Fruit fly (Drosophila melanogaster) whole organism, prepupa: Measurements from ENCODE around the gene Gr64c.

Experiments used
- Blimp-1 ChIP-seq: fragments of 200-800 bp; sonication (Bioruptor generic); optimal IDR thresholded peaks from 3 replicates; lab custom pipeline; 2017; ENCODE audit warnings: missing biosample characterization, missing genetic modification characterization, mild to moderate bottlenecking, moderate library complexity, missing genetic modification reagents
- CG10631 ChIP-seq: fragments of 200-800 bp; sonication (Bioruptor generic); optimal IDR thresholded peaks from 2 replicates; lab custom pipeline; 2016; ENCODE audit warnings: missing biosample characterization, missing genetic modification characterization
- CG10669 ChIP-seq: fragments of 200-800 bp; sonication (Bioruptor generic); optimal IDR thresholded peaks from 3 replicates; lab custom pipeline; 2018; ENCODE audit warnings: missing biosample characterization, mild to moderate bottlenecking, missing genetic modification characterization, moderate library complexity
- CG11294 ChIP-seq: fragments of 200-800 bp; sonication (Bioruptor generic); IDR thresholded peaks from 2 replicates; pipeline ENCODE4 v1.3.6; 2022; ENCODE audit warnings: missing biosample characterization, missing genetic modification characterization
- CG11762 ChIP-seq: fragments of 200-800 bp; sonication (Bioruptor generic); optimal IDR thresholded peaks from 3 replicates; lab custom pipeline; 2016; ENCODE audit warnings: missing biosample characterization, missing genetic modification characterization; ENCODE audit not compliant: insufficient read depth
- CG15336 ChIP-seq: fragments of 200-800 bp; sonication (Bioruptor generic); IDR thresholded peaks from 2 replicates; pipeline ENCODE4 v1.3.6; 2022; ENCODE audit warnings: missing biosample characterization, missing genetic modification characterization
- CG16779 ChIP-seq: fragments of 200-800 bp; sonication (Bioruptor generic); optimal IDR thresholded peaks from 3 replicates; lab custom pipeline; 2017; ENCODE audit warnings: missing biosample characterization, mild to moderate bottlenecking, missing genetic modification characterization
- CG31627 ChIP-seq: fragments of 200-800 bp; sonication (Bioruptor generic); optimal IDR thresholded peaks from 3 replicates; lab custom pipeline; 2016; ENCODE audit warnings: missing biosample characterization, missing genetic modification characterization
- CG32006 ChIP-seq: fragments of 200-800 bp; sonication (Bioruptor generic); optimal IDR thresholded peaks from 3 replicates; lab custom pipeline; 2017; ENCODE audit warnings: missing biosample characterization, mild to moderate bottlenecking, missing genetic modification characterization
- CG34406 ChIP-seq: fragments of 200-800 bp; sonication (Bioruptor generic); optimal IDR thresholded peaks from 3 replicates; lab custom pipeline; 2016; ENCODE audit warnings: missing biosample characterization, missing genetic modification characterization
- CG3919 ChIP-seq: fragments of 200-800 bp; sonication (Bioruptor generic); optimal IDR thresholded peaks from 3 replicates; lab custom pipeline; 2016; ENCODE audit warnings: missing biosample characterization, missing genetic modification characterization
- CG4318 ChIP-seq: fragments of 200-800 bp; sonication (Bioruptor generic); optimal IDR thresholded peaks from 3 replicates; lab custom pipeline; 2017; ENCODE audit warnings: missing biosample characterization, mild to moderate bottlenecking, missing genetic modification characterization
- CG6163 ChIP-seq: fragments of 200-800 bp; sonication (Bioruptor generic); IDR thresholded peaks from 3 replicates; pipeline ENCODE4 v1.3.6; 2022; ENCODE audit warnings: missing biosample characterization, missing genetic modification characterization
- CG6276 ChIP-seq: fragments of 200-800 bp; sonication (Bioruptor generic); optimal IDR thresholded peaks from 2 replicates; lab custom pipeline; 2017; ENCODE audit warnings: missing biosample characterization, mild to moderate bottlenecking, missing genetic modification characterization
- CG6792 ChIP-seq: fragments of 200-800 bp; sonication (Bioruptor generic); optimal IDR thresholded peaks from 3 replicates; lab custom pipeline; 2016; ENCODE audit warnings: missing biosample characterization, missing genetic modification characterization
- CG6808 ChIP-seq: fragments of 200-800 bp; sonication (Bioruptor generic); optimal IDR thresholded peaks from 3 replicates; lab custom pipeline; 2017; ENCODE audit warnings: missing biosample characterization, missing genetic modification characterization, mild to moderate bottlenecking, moderate library complexity, missing genetic modification reagents
- CG6854 ChIP-seq: fragments of 200-800 bp; sonication (Bioruptor generic); optimal IDR thresholded peaks from 2 replicates; lab custom pipeline; 2017; ENCODE audit warnings: missing biosample characterization, mild to moderate bottlenecking, missing genetic modification characterization
- CG8119 ChIP-seq: fragments of 200-800 bp; sonication (Bioruptor generic); IDR thresholded peaks from 3 replicates; pipeline ENCODE4 v1.3.6; 2022; ENCODE audit warnings: missing biosample characterization, missing genetic modification characterization
- CG8319 ChIP-seq: fragments of 200-800 bp; sonication (Bioruptor generic); optimal IDR thresholded peaks from 3 replicates; lab custom pipeline; 2016; ENCODE audit warnings: missing biosample characterization, missing genetic modification characterization
- CG8632 ChIP-seq: fragments of 200-800 bp; sonication (Bioruptor generic); optimal IDR thresholded peaks from 3 replicates; lab custom pipeline; 2016; ENCODE audit warnings: missing biosample characterization, missing genetic modification characterization
- CG9139 ChIP-seq: fragments of 200-800 bp; sonication (Bioruptor generic); optimal IDR thresholded peaks from 3 replicates; lab custom pipeline; 2017; ENCODE audit warnings: missing biosample characterization, mild to moderate bottlenecking, missing genetic modification characterization
- Eip75B ChIP-seq: fragments of 200-800 bp; sonication (Bioruptor generic); optimal IDR thresholded peaks from 3 replicates; lab custom pipeline; 2016; ENCODE audit warnings: missing biosample characterization, missing genetic modification characterization
- Eip78C ChIP-seq: fragments of 200-800 bp; sonication (Bioruptor generic); peaks from one replicate; lab custom pipeline; 2016; ENCODE audit warnings: missing biosample characterization, missing genetic modification characterization
- Eip93F ChIP-seq: fragments of 200-800 bp; sonication (Bioruptor generic); optimal IDR thresholded peaks from 2 replicates; lab custom pipeline; 2016; ENCODE audit warnings: missing biosample characterization, mild to moderate bottlenecking, missing genetic modification characterization
- Hr4 ChIP-seq: fragments of 200-800 bp; sonication (Bioruptor generic); optimal IDR thresholded peaks from 3 replicates; lab custom pipeline; 2016; ENCODE audit warnings: missing biosample characterization, missing genetic modification characterization
- Lpt ChIP-seq: fragments of 200-800 bp; sonication (Bioruptor generic); optimal IDR thresholded peaks from 3 replicates; lab custom pipeline; 2016; ENCODE audit warnings: missing biosample characterization, missing genetic modification characterization
- Met ChIP-seq: fragments of 200-800 bp; sonication (Bioruptor generic); optimal IDR thresholded peaks from 3 replicates; lab custom pipeline; 2016; ENCODE audit warnings: missing biosample characterization, missing genetic modification characterization
- OdsH ChIP-seq: fragments of 200-800 bp; sonication (Bioruptor generic); optimal IDR thresholded peaks from 3 replicates; lab custom pipeline; 2016; ENCODE audit warnings: missing biosample characterization, missing genetic modification characterization
- Smox ChIP-seq: fragments of 200-800 bp; sonication (Bioruptor generic); optimal IDR thresholded peaks from 3 replicates; lab custom pipeline; 2016; ENCODE audit warnings: missing biosample characterization, missing genetic modification characterization
- Sox102F ChIP-seq: fragments of 200-800 bp; sonication (Bioruptor generic); optimal IDR thresholded peaks from 2 replicates; lab custom pipeline; 2016; ENCODE audit warnings: missing biosample characterization, mild to moderate bottlenecking, missing genetic modification characterization
- Sox15 ChIP-seq: fragments of 200-800 bp; sonication (Bioruptor generic); optimal IDR thresholded peaks from 3 replicates; lab custom pipeline; 2016; ENCODE audit warnings: missing biosample characterization, missing genetic modification characterization
- achi ChIP-seq: fragments of 200-800 bp; sonication (Bioruptor generic); optimal IDR thresholded peaks from 3 replicates; lab custom pipeline; 2016; ENCODE audit warnings: missing biosample characterization, missing genetic modification characterization
- dsx ChIP-seq: fragments of 200-800 bp; optimal IDR thresholded peaks from 3 replicates; lab custom pipeline; 2019; ENCODE audit warnings: missing biosample characterization, mild to moderate bottlenecking, missing genetic modification characterization, moderate library complexity; ENCODE audit not compliant: poor library complexity, severe bottlenecking
- eg ChIP-seq: fragments of 200-800 bp; sonication (Bioruptor generic); IDR thresholded peaks from 3 replicates; pipeline ENCODE4 v1.3.6; 2022; ENCODE audit warnings: missing biosample characterization, missing genetic modification characterization
- esn ChIP-seq: fragments of 200-800 bp; sonication (Bioruptor generic); optimal IDR thresholded peaks from 2 replicates; lab custom pipeline; 2016; ENCODE audit warnings: missing biosample characterization, mild to moderate bottlenecking, missing genetic modification characterization, moderate library complexity
- fd59A ChIP-seq: fragments of 200-800 bp; sonication (Bioruptor generic); optimal IDR thresholded peaks from 2 replicates; lab custom pipeline; 2017; ENCODE audit warnings: missing biosample characterization, mild to moderate bottlenecking, missing genetic modification characterization, missing genetic modification reagents
- fd85E ChIP-seq: fragments of 200-800 bp; sonication (Bioruptor generic); optimal IDR thresholded peaks from 3 replicates; lab custom pipeline; 2016; ENCODE audit warnings: missing biosample characterization, missing genetic modification characterization
- net ChIP-seq: fragments of 200-800 bp; sonication (Bioruptor generic); optimal IDR thresholded peaks from 3 replicates; lab custom pipeline; 2016; ENCODE audit warnings: missing biosample characterization, missing genetic modification characterization
- salr ChIP-seq, 2 experiments: fragments of 200-800 bp; sonication (Bioruptor generic); optimal IDR thresholded peaks; 3 replicates each; lab custom pipeline; 2016 to 2018; ENCODE audit warnings: missing biosample characterization in 2 of 2, missing genetic modification characterization in 2 of 2, mild to moderate bottlenecking in 1 of 2
- spab ChIP-seq: fragments of 200-800 bp; sonication (Bioruptor generic); optimal IDR thresholded peaks from 2 replicates; lab custom pipeline; 2017; ENCODE audit warnings: missing biosample characterization, mild to moderate bottlenecking, missing genetic modification characterization, missing genetic modification reagents
- ss ChIP-seq, 2 experiments: fragments of 200-800 bp; sonication (Bioruptor generic); optimal IDR thresholded peaks; 2 replicates in 1 of 2; 3 replicates in 1 of 2; lab custom pipeline; 2017 to 2018; ENCODE audit warnings: mild to moderate bottlenecking in 2 of 2, missing biosample characterization in 2 of 2, missing genetic modification characterization in 2 of 2, moderate library complexity in 1 of 2
- svp ChIP-seq: fragments of 200-800 bp; sonication (Bioruptor generic); peaks from one replicate; lab custom pipeline; 2016; ENCODE audit warnings: missing biosample characterization, missing genetic modification characterization
- topi ChIP-seq: fragments of 200-800 bp; sonication (Bioruptor generic); optimal IDR thresholded peaks from 3 replicates; lab custom pipeline; 2016; ENCODE audit warnings: missing biosample characterization, missing genetic modification characterization
- vri ChIP-seq: fragments of 200-800 bp; sonication (Bioruptor generic); optimal IDR thresholded peaks from 3 replicates; lab custom pipeline; 2016; ENCODE audit warnings: missing biosample characterization, mild to moderate bottlenecking, missing genetic modification characterization

Gene Gr64c

DNA sequence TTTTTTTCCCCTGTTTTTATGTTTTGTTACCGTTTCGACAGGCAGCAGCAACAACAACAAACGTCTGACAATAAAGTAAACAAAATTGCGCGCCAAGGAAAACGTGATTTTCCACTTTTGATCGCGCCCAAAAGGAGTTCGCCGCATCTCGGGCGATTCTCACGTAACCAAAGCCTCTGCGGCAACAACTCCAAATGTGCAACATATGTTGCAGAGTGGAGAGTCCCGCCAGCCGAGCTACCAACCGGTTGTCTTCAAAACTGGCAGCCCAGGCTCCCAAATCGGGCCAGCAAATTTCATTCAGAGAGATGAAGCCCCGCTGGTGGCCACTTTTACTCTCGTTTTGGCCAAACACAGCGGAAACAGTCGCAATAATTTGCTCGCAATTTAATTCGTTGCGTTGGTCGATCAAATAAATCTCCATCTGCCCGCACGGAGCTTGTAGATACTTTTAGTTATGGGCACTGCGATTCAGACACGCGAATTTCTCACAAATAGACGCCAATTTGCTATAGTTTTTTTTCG is 27.1 kb downstream of the Gr64c start:
- TF ChIP-seq OdsH (GFP tag; lab: Kevin White, UChicago) (no peak), Smox (no peak), CG4318 (GFP tag; lab: Kevin White, UChicago) (no peak), CG8119 (GFP tag; lab: Robert Waterston, UW) (0 out of 3 replicates have a peak, but pooled peaks have one; percentile 35), topi (no peak), net (GFP tag; lab: Kevin White, UChicago) (no peak), vri (GFP tag; lab: Kevin White, UChicago) (peak; percentile 4), spab (GFP tag; lab: Kevin White, UChicago) (no peak), CG10669 (GFP tag; lab: Kevin White, UChicago) (no peak), Blimp-1 (GFP tag; lab: Kevin White, UChicago) (peak; percentile 91), CG6854 (GFP tag; lab: Kevin White, UChicago) (peak; percentile 64), dsx (GFP tag; lab: Kevin White, UChicago) (peak; percentile 77), Lpt (GFP tag; lab: Kevin White, UChicago) (no peak), fd59A (GFP tag; lab: Kevin White, UChicago) (no peak), CG34406 (GFP tag; lab: Kevin White, UChicago) (no peak)

DNA sequence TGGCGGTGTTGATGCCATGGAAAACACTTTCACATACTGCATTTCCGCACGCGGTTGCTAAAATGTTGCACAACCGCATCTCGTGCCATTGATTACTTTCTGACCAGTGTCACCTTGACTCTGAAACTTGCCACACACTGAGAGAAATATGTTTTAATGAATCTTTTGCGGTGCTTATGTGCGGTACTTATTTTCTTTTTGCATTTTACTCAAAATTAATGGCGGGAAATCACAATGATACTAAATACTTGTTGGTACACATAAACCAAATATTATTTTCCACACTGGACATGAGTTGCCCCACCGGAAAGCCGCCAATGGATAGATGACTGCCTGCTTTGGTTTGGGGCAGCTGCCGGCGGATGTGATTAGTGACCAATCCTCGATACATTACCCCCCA is 28.4 kb downstream of the Gr64c start:
- TF ChIP-seq CG8632 (no peak), Hr4 (GFP tag; lab: Kevin White, UChicago) (peak; percentile 63), eg (peak; percentile 40; the same call in 1 of the 3 replicates), CG16779 (no peak), CG32006 (GFP tag; lab: Kevin White, UChicago) (peak; percentile 47), CG6854 (GFP tag; lab: Kevin White, UChicago) (no peak), OdsH (GFP tag; lab: Kevin White, UChicago) (no peak), Sox102F (GFP tag; lab: Kevin White, UChicago) (no peak), spab (GFP tag; lab: Kevin White, UChicago) (no peak), ss (GFP tag; optimal IDR thresholded peaks at IDR 0.05; lab: Kevin White, UChicago) (no peak), CG6163 (GFP tag; lab: Robert Waterston, UW) (peak; percentile 41; the same call in 1 of the 3 replicates), esn (GFP tag; lab: Kevin White, UChicago) (no peak), Eip78C (peak; percentile 72), CG9139 (no peak), Met (GFP tag; lab: Kevin White, UChicago) (no peak), CG8119 (GFP tag; lab: Robert Waterston, UW) (peak; percentile 34; the same call in 2 of the 3 replicates), CG6276 (GFP tag; lab: Kevin White, UChicago) (no peak), CG11762 (GFP tag; lab: Kevin White, UChicago) (no peak), CG3919 (GFP tag; lab: Kevin White, UChicago) (no peak), CG31627 (GFP tag; lab: Kevin White, UChicago) (no peak), fd59A (GFP tag; lab: Kevin White, UChicago) (no peak), CG10631 (GFP tag; lab: Kevin White, UChicago) (no peak), CG6792 (GFP tag; lab: Kevin White, UChicago) (no peak), Eip75B (GFP tag; lab: Kevin White, UChicago) (no peak), CG6808 (GFP tag; lab: Kevin White, UChicago) (no peak), Eip93F (GFP tag; lab: Kevin White, UChicago) (no peak), CG11294 (GFP tag; lab: Robert Waterston, UW) (no peak), CG4318 (GFP tag; lab: Kevin White, UChicago) (no peak), salr (GFP tag; optimal IDR thresholded peaks at IDR 0.05; lab: Kevin White, UChicago) (no peak), fd85E (GFP tag; lab: Kevin White, UChicago) (no peak), CG8319 (GFP tag; lab: Kevin White, UChicago) (no peak), achi (GFP tag; lab: Kevin White, UChicago) (no peak), svp (GFP tag; lab: Kevin White, UChicago) (peak; percentile 6), CG15336 (GFP tag; lab: Robert Waterston, UW) (peak; percentile 46), CG34406 (GFP tag; lab: Kevin White, UChicago) (no peak), Sox15 (GFP tag; lab: Kevin White, UChicago) (no peak)
